Fruit fly (Drosophila melanogaster) whole organism, embryonic: Measurements from ENCODE around the gene CG14054.

Experiments
- Asciz ChIP-seq: fragments of 200-800 bp; sonication (Bioruptor generic); optimal IDR thresholded peaks from 2 replicates; lab custom pipeline; 2017; ENCODE audit warnings: missing biosample characterization, mild to moderate bottlenecking, missing genetic modification characterization, missing genetic modification reagents
- CG10654 ChIP-seq: fragments of 200-800 bp; sonication (Bioruptor generic); optimal IDR thresholded peaks from 2 replicates; lab custom pipeline; 2016; ENCODE audit warnings: missing biosample characterization, missing genetic modification characterization
- CG17328 ChIP-seq: fragments of 200-800 bp; sonication (Bioruptor generic); IDR thresholded peaks from 2 replicates; pipeline ENCODE4 v1.3.6; 2022; ENCODE audit warnings: missing biosample characterization, missing genetic modification characterization
- CG17568 ChIP-seq: fragments of 200-800 bp; sonication (Bioruptor generic); optimal IDR thresholded peaks from 2 replicates; lab custom pipeline; 2018; ENCODE audit warnings: missing biosample characterization, mild to moderate bottlenecking, missing genetic modification characterization, moderate library complexity
- CG18599 ChIP-seq: fragments of 200-800 bp; sonication (Bioruptor generic); optimal IDR thresholded peaks from 3 replicates; lab custom pipeline; 2017; ENCODE audit warnings: missing biosample characterization, missing genetic modification characterization, mild to moderate bottlenecking, moderate library complexity, missing genetic modification reagents
- CG2678 ChIP-seq: fragments of 200-800 bp; sonication (Bioruptor generic); optimal IDR thresholded peaks from 3 replicates; lab custom pipeline; 2019; ENCODE audit warnings: missing biosample characterization, mild to moderate bottlenecking, missing genetic modification characterization, moderate library complexity
- CG30403 ChIP-seq: fragments of 200-800 bp; sonication (Bioruptor generic); optimal IDR thresholded peaks from 3 replicates; lab custom pipeline; 2016; ENCODE audit warnings: missing biosample characterization, missing genetic modification characterization
- CG30431 ChIP-seq: fragments of 200-800 bp; sonication (Bioruptor generic); optimal IDR thresholded peaks from 2 replicates; lab custom pipeline; 2017; ENCODE audit warnings: missing biosample characterization, missing genetic modification characterization
- CG3281 ChIP-seq: fragments of 200-800 bp; sonication (Bioruptor generic); optimal IDR thresholded peaks from 3 replicates; lab custom pipeline; 2017; ENCODE audit warnings: missing biosample characterization, mild to moderate bottlenecking, missing genetic modification characterization
- CG4282 ChIP-seq: fragments of 200-800 bp; sonication (Bioruptor generic); optimal IDR thresholded peaks from 2 replicates; lab custom pipeline; 2016; ENCODE audit warnings: missing biosample characterization, missing genetic modification characterization
- CG5180 ChIP-seq: fragments of 200-800 bp; sonication (Bioruptor generic); optimal IDR thresholded peaks from 3 replicates; lab custom pipeline; 2017; ENCODE audit warnings: missing biosample characterization, missing genetic modification characterization, mild to moderate bottlenecking, moderate library complexity, missing genetic modification reagents
- CG6689 ChIP-seq: fragments of 200-800 bp; sonication (Bioruptor generic); IDR thresholded peaks from 2 replicates; pipeline ENCODE4 v1.3.6; 2022; ENCODE audit warnings: missing biosample characterization, missing genetic modification characterization
- CG6765 ChIP-seq: fragments of 200-800 bp; sonication (Bioruptor generic); optimal IDR thresholded peaks from 3 replicates; lab custom pipeline; 2017; ENCODE audit warnings: missing biosample characterization, mild to moderate bottlenecking, missing genetic modification characterization
- CG8765 ChIP-seq: fragments of 200-800 bp; sonication (Bioruptor generic); IDR thresholded peaks from 2 replicates; pipeline ENCODE4 v1.3.6; 2022; ENCODE audit warnings: missing biosample characterization, missing genetic modification characterization
- CG9727 ChIP-seq: fragments of 200-800 bp; sonication (Bioruptor generic); optimal IDR thresholded peaks from 3 replicates; lab custom pipeline; 2017; ENCODE audit warnings: missing biosample characterization, mild to moderate bottlenecking, missing genetic modification characterization
- CG9932 ChIP-seq: fragments of 200-800 bp; sonication (Bioruptor generic); IDR thresholded peaks from 2 replicates; pipeline ENCODE4 v1.3.6; 2022; ENCODE audit warnings: missing biosample characterization, missing genetic modification characterization
- CHES-1-like ChIP-seq: fragments of 200-800 bp; sonication (Bioruptor generic); optimal IDR thresholded peaks from 2 replicates; lab custom pipeline; 2016; ENCODE audit warnings: missing biosample characterization, missing genetic modification characterization
- Camta ChIP-seq: fragments of 200-800 bp; sonication (Bioruptor generic); optimal IDR thresholded peaks from 2 replicates; lab custom pipeline; 2016; ENCODE audit warnings: missing biosample characterization, missing genetic modification characterization
- D ChIP-seq, 2 experiments: fragments of 200-800 bp in 1 of 2; fragments of >200 bp in 1 of 2; sonication (Bioruptor generic) in 1 of 2; optimal IDR thresholded peaks; 2 replicates in 1 of 2; 3 replicates in 1 of 2; lab custom pipeline; 2017; ENCODE audit warnings: mild to moderate bottlenecking in 1 of 2, missing biosample characterization in 1 of 2, missing genetic modification characterization in 1 of 2, missing genetic modification reagents in 1 of 2
- Dek ChIP-seq: fragments of 200-800 bp; sonication (Bioruptor generic); optimal IDR thresholded peaks from 3 replicates; lab custom pipeline; 2019; ENCODE audit warnings: missing biosample characterization, mild to moderate bottlenecking, missing genetic modification characterization, moderate library complexity
- Gsc ChIP-seq: fragments of 200-800 bp; sonication (Bioruptor generic); IDR thresholded peaks from 2 replicates; pipeline ENCODE4 v1.3.6; 2022; ENCODE audit warnings: missing biosample characterization, missing genetic modification characterization
- Hmx ChIP-seq: fragments of 200-800 bp; sonication (Bioruptor generic); optimal IDR thresholded peaks from 2 replicates; lab custom pipeline; 2016; ENCODE audit warnings: missing biosample characterization, missing genetic modification characterization
- Hsf ChIP-seq: fragments of 200-800 bp; sonication (Bioruptor generic); optimal IDR thresholded peaks from 3 replicates; lab custom pipeline; 2016; ENCODE audit warnings: missing biosample characterization, missing genetic modification characterization
- MBD-R2 ChIP-seq: fragments of 200-800 bp; sonication (Bioruptor generic); IDR thresholded peaks from 2 replicates; pipeline ENCODE4 v1.3.6; 2022; ENCODE audit warnings: missing biosample characterization, missing genetic modification characterization
- Pdp1 ChIP-seq, 2 experiments: fragments of 200-800 bp; sonication (Bioruptor generic); optimal IDR thresholded peaks; 3 replicates each; lab custom pipeline; 2016; ENCODE audit warnings: missing biosample characterization in 2 of 2, missing genetic modification characterization in 2 of 2, mild to moderate bottlenecking in 1 of 2, moderate library complexity in 1 of 2
- Ptx1 ChIP-seq: fragments of 200-800 bp; sonication (Bioruptor generic); IDR thresholded peaks from 2 replicates; pipeline ENCODE4 v1.3.6; 2022; ENCODE audit warnings: missing biosample characterization, missing genetic modification characterization
- Xbp1 ChIP-seq: fragments of 200-800 bp; sonication (Bioruptor generic); optimal IDR thresholded peaks from 3 replicates; lab custom pipeline; 2016; ENCODE audit warnings: missing biosample characterization, mild to moderate bottlenecking, missing genetic modification characterization
- Xrp1 ChIP-seq: fragments of 200-800 bp; sonication (Bioruptor generic); IDR thresholded peaks from 2 replicates; pipeline ENCODE4 v1.3.6; 2022; ENCODE audit warnings: missing biosample characterization, missing genetic modification characterization
- ase ChIP-seq: fragments of 200-800 bp; sonication (Bioruptor generic); IDR thresholded peaks from 3 replicates; pipeline ENCODE4 v1.3.6; 2022; ENCODE audit warnings: missing biosample characterization, missing genetic modification characterization
- cas ChIP-seq: fragments of 200-800 bp; sonication (Bioruptor generic); IDR thresholded peaks from 2 replicates; pipeline ENCODE4 v1.3.6; 2022; ENCODE audit warnings: missing biosample characterization, missing genetic modification characterization
- chif ChIP-seq, 2 experiments: fragments of 200-800 bp; sonication (Bioruptor generic); optimal IDR thresholded peaks; 3 replicates each; lab custom pipeline; 2016; ENCODE audit warnings: missing biosample characterization in 2 of 2, missing genetic modification characterization in 2 of 2
- eve ChIP-seq, 2 experiments: fragments of >200 bp; optimal IDR thresholded peaks; 2 replicates each; lab custom pipeline; 2017; ENCODE audit warnings: missing biosample characterization in 2 of 2, missing genetic modification characterization in 2 of 2
- fu2 ChIP-seq: fragments of 200-800 bp; sonication (Bioruptor generic); optimal IDR thresholded peaks from 2 replicates; lab custom pipeline; 2016; ENCODE audit warnings: missing biosample characterization, missing genetic modification characterization
- h ChIP-seq: fragments of >200 bp; optimal IDR thresholded peaks from 2 replicates; lab custom pipeline; 2017
- jing ChIP-seq: fragments of 200-800 bp; sonication (Bioruptor generic); optimal IDR thresholded peaks from 2 replicates; lab custom pipeline; 2018; ENCODE audit warnings: missing biosample characterization, mild to moderate bottlenecking, missing genetic modification characterization
- klu ChIP-seq: fragments of 200-800 bp; sonication (Bioruptor generic); IDR thresholded peaks from 2 replicates; pipeline ENCODE4 v1.3.6; 2022; ENCODE audit warnings: missing biosample characterization, missing genetic modification characterization
- lilli ChIP-seq: fragments of 200-800 bp; sonication (Bioruptor generic); optimal IDR thresholded peaks from 3 replicates; lab custom pipeline; 2016; ENCODE audit warnings: missing biosample characterization, missing genetic modification characterization
- lmd ChIP-seq: fragments of 200-800 bp; sonication (Bioruptor generic); IDR thresholded peaks from 2 replicates; pipeline ENCODE4 v1.3.6; 2022; ENCODE audit warnings: missing biosample characterization, missing genetic modification characterization
- lov ChIP-seq, 2 experiments: fragments of 200-800 bp in 1 of 2; fragments of >200 bp in 1 of 2; sonication (Bioruptor generic) in 1 of 2; IDR thresholded peaks in 1 of 2; optimal IDR thresholded peaks in 1 of 2; 2 replicates in 1 of 2; 3 replicates in 1 of 2; pipeline versions ENCODE4 v1.3.6 to Lab custom; 2017 to 2022; ENCODE audit warnings: missing biosample characterization in 1 of 2, missing genetic modification characterization in 1 of 2
- mam ChIP-seq: fragments of 200-800 bp; sonication (Bioruptor generic); optimal IDR thresholded peaks from 3 replicates; lab custom pipeline; 2016; ENCODE audit warnings: missing biosample characterization, missing genetic modification characterization
- nerfin-1 ChIP-seq: fragments of 200-800 bp; sonication (Bioruptor generic); optimal IDR thresholded peaks from 3 replicates; lab custom pipeline; 2019; ENCODE audit warnings: missing biosample characterization, mild to moderate bottlenecking, missing genetic modification characterization, moderate library complexity
- nmo ChIP-seq: fragments of 200-800 bp; sonication (Bioruptor generic); optimal IDR thresholded peaks from 2 replicates; lab custom pipeline; 2018; ENCODE audit warnings: missing biosample characterization, mild to moderate bottlenecking, missing genetic modification characterization, moderate library complexity
- org-1 ChIP-seq: fragments of 200-800 bp; sonication (Bioruptor generic); optimal IDR thresholded peaks from 2 replicates; lab custom pipeline; 2017; ENCODE audit warnings: missing biosample characterization, missing genetic modification characterization
- pfk ChIP-seq: fragments of 200-800 bp; sonication (Bioruptor generic); optimal IDR thresholded peaks from 2 replicates; lab custom pipeline; 2018; ENCODE audit warnings: missing biosample characterization, mild to moderate bottlenecking, missing genetic modification characterization, moderate library complexity
- ro ChIP-seq: fragments of 200-800 bp; sonication (Bioruptor generic); IDR thresholded peaks from 2 replicates; pipeline ENCODE4 v1.3.6; 2022; ENCODE audit warnings: missing biosample characterization, missing genetic modification characterization
- sqz ChIP-seq: fragments of 200-800 bp; sonication (Bioruptor generic); optimal IDR thresholded peaks from 3 replicates; lab custom pipeline; 2018; ENCODE audit warnings: missing biosample characterization, mild to moderate bottlenecking, missing genetic modification characterization
- ssp ChIP-seq: fragments of 200-800 bp; sonication (Bioruptor generic); IDR thresholded peaks from 2 replicates; pipeline ENCODE4 v1.3.6; 2022; ENCODE audit warnings: missing biosample characterization, missing genetic modification characterization
- tin ChIP-seq: fragments of 200-800 bp; sonication (Bioruptor generic); optimal IDR thresholded peaks from 3 replicates; lab custom pipeline; 2016; ENCODE audit warnings: missing biosample characterization, missing genetic modification characterization
- twi ChIP-seq: fragments of 200-800 bp; optimal IDR thresholded peaks from 2 replicates; lab custom pipeline; 2019; ENCODE audit warnings: missing biosample characterization, mild to moderate bottlenecking, missing genetic modification characterization, moderate library complexity
- wdn ChIP-seq: fragments of 200-800 bp; sonication (Bioruptor generic); IDR thresholded peaks from 2 replicates; pipeline ENCODE4 v1.3.6; 2022; ENCODE audit warnings: missing biosample characterization, missing genetic modification characterization
- z ChIP-seq: fragments of 200-800 bp; sonication (Bioruptor generic); IDR thresholded peaks from 3 replicates; pipeline ENCODE4 v1.3.6; 2022; ENCODE audit warnings: missing biosample characterization, missing genetic modification characterization

CG14054 gene

DNA sequence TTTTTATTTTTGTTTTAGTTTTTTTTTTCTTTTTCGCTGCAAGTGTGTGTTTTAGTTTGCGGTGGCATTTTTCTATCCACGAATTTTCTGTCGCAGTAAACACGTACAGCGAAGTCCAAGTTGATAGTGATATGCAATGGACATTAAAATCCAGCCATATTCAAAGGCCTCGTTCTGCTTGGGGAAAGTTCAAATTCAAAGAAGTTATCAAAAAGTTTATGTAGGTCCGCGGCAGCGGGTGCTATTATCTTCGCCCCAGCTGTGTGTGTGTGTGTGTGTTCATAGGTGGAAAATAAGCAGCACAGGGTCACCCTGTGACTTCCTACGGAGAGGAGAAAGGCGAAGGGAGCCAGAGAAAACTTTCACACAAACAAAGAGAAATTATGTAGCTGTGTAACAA is 21.3 kb upstream of the CG14054 start (continued):
- TF ChIP-seq CHES-1-like (GFP tag; lab: Kevin White, UChicago): peak; percentile 29
- no peak for TF ChIP-seq h (lab: Kevin White, UChicago)
- TF ChIP-seq CG17568 (GFP tag; lab: Kevin White, UChicago): peak; percentile 39
- TF ChIP-seq sqz (GFP tag; lab: Kevin White, UChicago): no peak
- TF ChIP-seq lmd (GFP tag; lab: Robert Waterston, UW): peak; percentile 67
- no peak for TF ChIP-seq CG8765 (GFP tag; lab: Robert Waterston, UW)
- TF ChIP-seq eve (GFP tag; optimal IDR thresholded peaks at IDR 0.05; lab: Kevin White, UChicago): no peak
- TF ChIP-seq chif (GFP tag; optimal IDR thresholded peaks at IDR 0.05; lab: Kevin White, UChicago): peak; percentile 42 to 46
- peak; percentile 55 for TF ChIP-seq CG30403 (GFP tag; lab: Kevin White, UChicago)
- TF ChIP-seq D (optimal IDR thresholded peaks at IDR 0.05; lab: Kevin White, UChicago): no peak
- peak; percentile 44 for TF ChIP-seq D (GFP tag; optimal IDR thresholded peaks at IDR 0.05; lab: Kevin White, UChicago)
- TF ChIP-seq CG10654 (GFP tag; lab: Kevin White, UChicago): peak; percentile 47
- TF ChIP-seq Hmx: no peak
- peak; percentile 27; the same call in 1 of the 2 replicates for TF ChIP-seq CG9932
- TF ChIP-seq ssp (GFP tag; lab: Robert Waterston, UW): peak; percentile 49
- peak; percentile 55 for TF ChIP-seq fu2 (GFP tag; lab: Kevin White, UChicago)
- TF ChIP-seq cas (GFP tag; lab: Robert Waterston, UW): no peak
- TF ChIP-seq ase (GFP tag; lab: Robert Waterston, UW): peak; percentile 63; the same call in 1 of the 3 replicates
- TF ChIP-seq lov (optimal IDR thresholded peaks at IDR 0.05; lab: Kevin White, UChicago): no peak
- TF ChIP-seq lov (GFP tag; IDR thresholded peaks at IDR 0.05; lab: Robert Waterston, UW): 0 out of 3 replicates have a peak, but pooled peaks have one; percentile 48
- TF ChIP-seq klu (GFP tag; lab: Robert Waterston, UW): 0 out of 2 replicates have a peak, but pooled peaks have one; percentile 39
- peak; percentile 36 for TF ChIP-seq Camta (GFP tag; lab: Kevin White, UChicago)
- peak; percentile 66 for TF ChIP-seq CG18599 (GFP tag; lab: Kevin White, UChicago)
- TF ChIP-seq Gsc: peak; percentile 24; the same call in 1 of the 2 replicates
- TF ChIP-seq pfk (GFP tag; lab: Kevin White, UChicago): no peak
- TF ChIP-seq CG3281 (GFP tag; lab: Kevin White, UChicago): no peak
- TF ChIP-seq Hsf: peak; percentile 48
- TF ChIP-seq CG5180: peak; percentile 12
- peak; percentile 48 for TF ChIP-seq lilli
- TF ChIP-seq CG6765 (GFP tag; lab: Kevin White, UChicago): no peak
- peak; percentile 57 for TF ChIP-seq CG2678
- peak; percentile 64; the same call in 1 of the 2 replicates for TF ChIP-seq Xrp1 (GFP tag; lab: Robert Waterston, UW)
- peak; percentile 60 for TF ChIP-seq Xbp1 (GFP tag; lab: Kevin White, UChicago)
- peak; percentile 24 for TF ChIP-seq tin (GFP tag; lab: Kevin White, UChicago)
- peak; percentile 34 to 36 for TF ChIP-seq Pdp1 (GFP tag; optimal IDR thresholded peaks at IDR 0.05; lab: Kevin White, UChicago)
- no peak for TF ChIP-seq nerfin-1 (tag; lab: Kevin White, UChicago)
- peak; percentile 45 for TF ChIP-seq Asciz (GFP tag; lab: Kevin White, UChicago)
- peak; percentile 53 for TF ChIP-seq wdn (GFP tag; lab: Robert Waterston, UW)
- TF ChIP-seq nmo (GFP tag; lab: Kevin White, UChicago): peak; percentile 44
- peak; percentile 41 for TF ChIP-seq mam
- TF ChIP-seq CG17328: peak; percentile 77
- no peak for TF ChIP-seq MBD-R2 (GFP tag; lab: Robert Waterston, UW)
- peak; percentile 71 for TF ChIP-seq CG6689 (GFP tag; lab: Robert Waterston, UW)
- peak; percentile 54 for TF ChIP-seq org-1 (GFP tag; lab: Kevin White, UChicago)
- no peak for TF ChIP-seq CG4282 (GFP tag; lab: Kevin White, UChicago)
- no peak for TF ChIP-seq z (GFP tag; lab: Robert Waterston, UW)
- peak; percentile 70 for TF ChIP-seq Ptx1 (GFP tag; lab: Robert Waterston, UW)
- TF ChIP-seq jing (GFP tag; lab: Kevin White, UChicago): peak; percentile 66
- peak; percentile 36 for TF ChIP-seq CG30431 (GFP tag; lab: Kevin White, UChicago)
- TF ChIP-seq CG9727 (GFP tag; lab: Kevin White, UChicago): peak; percentile 19
- TF ChIP-seq twi: peak; percentile 8
- no peak for TF ChIP-seq ro (GFP tag; lab: Robert Waterston, UW)
- peak; percentile 35 for TF ChIP-seq Dek (tag; lab: Kevin White, UChicago)
